Worm (Caenorhabditis elegans) whole organism, L2 larva: Measurements from ENCODE around the gene T05H10.8.

Experiments
- fos-1 ChIP-seq: fragments of 150-350 bp; optimal IDR thresholded peaks from 2 replicates; lab custom pipeline; 2014; ENCODE audit warnings: missing biosample characterization, missing genetic modification characterization
- unc-39 ChIP-seq: fragments of 150-350 bp; optimal IDR thresholded peaks from 2 replicates; lab custom pipeline; 2014; ENCODE audit warnings: missing biosample characterization, missing genetic modification characterization

DNA sequence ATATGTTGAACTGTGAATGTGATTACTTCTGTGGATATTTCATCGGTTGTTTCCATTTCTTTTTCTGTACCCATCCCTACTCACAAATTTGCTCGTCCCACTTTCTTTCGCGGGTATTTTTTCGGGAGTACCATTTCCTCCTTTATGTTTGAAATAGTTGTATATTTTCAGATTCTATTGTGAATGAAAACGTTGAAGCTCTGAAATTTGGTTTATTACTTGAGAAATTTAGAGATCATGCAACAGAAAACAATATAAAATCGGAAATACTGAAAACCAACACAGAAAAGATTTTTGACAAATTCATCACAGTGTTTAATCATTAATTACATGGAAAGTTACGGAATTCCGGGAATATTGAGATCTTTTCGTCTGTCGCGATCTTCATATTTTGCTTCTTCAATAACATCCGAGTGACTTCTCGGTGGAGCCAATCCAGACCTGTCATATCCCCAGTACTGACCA lies 38.3 kb upstream of the T05H10.8 start:
- TF ChIP-seq unc-39, result no peak
- TF ChIP-seq fos-1 (tag; lab: Kevin White, UChicago), result no peak
